Worm (Caenorhabditis elegans): ENCODE results near the gene C35D10.6.

Gene C35D10.6

ce11 chrIII:4814730-4815129 lies 44.4 kb upstream of the C35D10.6 start, which contains the start of gene arl-6:
TSS of gene arl-6 (minus strand) at chrIII:4814830.
- TF ChIP-seq ceh-62 (tag; optimal IDR thresholded peaks at IDR 0.05): no peak

- no peak for TF ChIP-seq T20F7.1 (GFP tag; optimal IDR thresholded peaks at IDR 0.05)
- TF ChIP-seq nhr-111 (GFP tag; optimal IDR thresholded peaks at IDR 0.05): no peak
Measured at ce11 chrIII:4817240-4817639, 41.9 kb upstream of the C35D10.6 start, which contains the start of gene F26A1.4. TSS of gene F26A1.4 (plus strand) at chrIII:4817540.

ce11 chrIII:4819843-4820242 lies 39.3 kb upstream of the C35D10.6 start, which contains the start of gene F26A1.7:
TSS of gene F26A1.7 (minus strand) at chrIII:4819943.
- TF ChIP-seq T20F7.1 (GFP tag; optimal IDR thresholded peaks at IDR 0.05) (no peak), lsy-2 (tag; optimal IDR thresholded peaks at IDR 0.05) (no peak), mdt-29 (GFP tag; IDR thresholded peaks at IDR 0.05) (no peak), F26F4.8 (GFP tag; conservative IDR thresholded peaks at IDR 0.05) (no peak), mep-1 (tag; optimal IDR thresholded peaks at IDR 0.05) (no peak), ZK337.2 (GFP tag; IDR thresholded peaks at IDR 0.05) (no peak), T26A8.4 (GFP tag; IDR thresholded peaks at IDR 0.05) (no peak), hmg-1.1 (GFP tag; IDR thresholded peaks at IDR 0.05) (no peak), F10B5.3 (tag; optimal IDR thresholded peaks at IDR 0.05) (no peak), Y75B8A.6 (GFP tag; IDR thresholded peaks at IDR 0.05) (no peak), unc-62 (GFP tag; optimal IDR thresholded peaks at IDR 0.05 in 1 of 2) (no peak), unc-62 (tag; optimal IDR thresholded peaks at IDR 0.05) (no peak), hif-1 (tag; optimal IDR thresholded peaks at IDR 0.05) (no peak)

ce11 chrIII:4822140-4822539 lies 37.0 kb upstream of the C35D10.6 start, which contains the start of gene F26A1.8:
TSS of gene F26A1.8 (minus strand) at chrIII:4822240.
- TF ChIP-seq ctbp-1 (GFP tag; IDR thresholded peaks at IDR 0.05): no peak
- TF ChIP-seq Y48G9A.11 (GFP tag; IDR thresholded peaks at IDR 0.05): no peak
- TF ChIP-seq rbr-2 (tag; optimal IDR thresholded peaks at IDR 0.05): no peak
- TF ChIP-seq saeg-2 (GFP tag; IDR thresholded peaks at IDR 0.05): no peak
- no peak for TF ChIP-seq Y5F2A.4 (GFP tag; optimal IDR thresholded peaks at IDR 0.05)
- no peak for TF ChIP-seq madf-9 (GFP tag; conservative IDR thresholded peaks at IDR 0.05)
- no peak for TF ChIP-seq hif-1 (tag; optimal IDR thresholded peaks at IDR 0.05)
- TF ChIP-seq lin-29 (GFP tag; IDR thresholded peaks at IDR 0.05): no peak
- no peak for TF ChIP-seq nhr-6 (tag; optimal IDR thresholded peaks at IDR 0.05)
- no peak for TF ChIP-seq lin-13 (GFP tag; optimal IDR thresholded peaks at IDR 0.05)
- TF ChIP-seq tag-97 (GFP tag; IDR thresholded peaks at IDR 0.05): no peak
- no peak for TF ChIP-seq fkh-10 (GFP tag; optimal IDR thresholded peaks at IDR 0.05)
- TF ChIP-seq mdt-29 (GFP tag; IDR thresholded peaks at IDR 0.05): no peak
- TF ChIP-seq ama-1 (optimal IDR thresholded peaks at IDR 0.05): no peak

- no peak for TF ChIP-seq F44E2.7 (GFP tag; IDR thresholded peaks at IDR 0.05)
- TF ChIP-seq saeg-2 (GFP tag; IDR thresholded peaks at IDR 0.05): no peak
- TF ChIP-seq pqm-1 (tag; optimal IDR thresholded peaks at IDR 0.05): no peak
- TF ChIP-seq lin-13 (GFP tag; optimal IDR thresholded peaks at IDR 0.05): no peak
- no peak for TF ChIP-seq ztf-11 (tag; optimal IDR thresholded peaks at IDR 0.05)
- TF ChIP-seq gei-8 (GFP tag; optimal IDR thresholded peaks at IDR 0.05): no peak
- no peak for TF ChIP-seq cey-2 (tag; optimal IDR thresholded peaks at IDR 0.05; ENCODE audit: borderline replicate concordance, insufficient read depth)
- no peak for TF ChIP-seq lin-15B (tag; optimal IDR thresholded peaks at IDR 0.05)
- no peak for TF ChIP-seq nhr-41 (GFP tag; IDR thresholded peaks at IDR 0.05)
- TF ChIP-seq T26A8.4 (GFP tag; IDR thresholded peaks at IDR 0.05): no peak
- no peak for TF ChIP-seq lin-38 (GFP tag; IDR thresholded peaks at IDR 0.05)
- TF ChIP-seq hlh-11 (tag; optimal IDR thresholded peaks at IDR 0.05): no peak
- no peak for TF ChIP-seq Y5F2A.4 (GFP tag; optimal IDR thresholded peaks at IDR 0.05)
- TF ChIP-seq F37D6.2 (tag; optimal IDR thresholded peaks at IDR 0.05): no peak
- TF ChIP-seq zag-1 (tag; optimal IDR thresholded peaks at IDR 0.05): no peak
- TF ChIP-seq nhr-10 (tag; optimal IDR thresholded peaks at IDR 0.05): no peak
Measured at ce11 chrIII:4826606-4827005, 32.5 kb upstream of the C35D10.6 start, which contains the start of gene F26A1.3. TSS of gene F26A1.3 (plus strand) at chrIII:4826906.

Data from whole organism, L4 larva.